Fruit fly (Drosophila melanogaster) whole organism, prepupa: Measurements from ENCODE around the gene CG2767.

Experiments
- CG11902 ChIP-seq: fragments of 200-800 bp; sonication (Bioruptor generic); optimal IDR thresholded peaks from 3 replicates; lab custom pipeline; 2016; ENCODE audit warnings: missing biosample characterization, missing genetic modification characterization
- CG16779 ChIP-seq: fragments of 200-800 bp; sonication (Bioruptor generic); optimal IDR thresholded peaks from 3 replicates; lab custom pipeline; 2017; ENCODE audit warnings: missing biosample characterization, mild to moderate bottlenecking, missing genetic modification characterization
- Hr39 ChIP-seq: fragments of 200-800 bp; sonication (Bioruptor generic); optimal IDR thresholded peaks from 2 replicates; lab custom pipeline; 2016; ENCODE audit warnings: missing biosample characterization, missing genetic modification characterization
- Hr4 ChIP-seq: fragments of 200-800 bp; sonication (Bioruptor generic); optimal IDR thresholded peaks from 3 replicates; lab custom pipeline; 2016; ENCODE audit warnings: missing biosample characterization, missing genetic modification characterization
- fkh ChIP-seq: fragments of 200-800 bp; sonication (Bioruptor generic); optimal IDR thresholded peaks from 3 replicates; lab custom pipeline; 2017; ENCODE audit warnings: missing biosample characterization, mild to moderate bottlenecking, missing genetic modification characterization, moderate library complexity

DNA sequence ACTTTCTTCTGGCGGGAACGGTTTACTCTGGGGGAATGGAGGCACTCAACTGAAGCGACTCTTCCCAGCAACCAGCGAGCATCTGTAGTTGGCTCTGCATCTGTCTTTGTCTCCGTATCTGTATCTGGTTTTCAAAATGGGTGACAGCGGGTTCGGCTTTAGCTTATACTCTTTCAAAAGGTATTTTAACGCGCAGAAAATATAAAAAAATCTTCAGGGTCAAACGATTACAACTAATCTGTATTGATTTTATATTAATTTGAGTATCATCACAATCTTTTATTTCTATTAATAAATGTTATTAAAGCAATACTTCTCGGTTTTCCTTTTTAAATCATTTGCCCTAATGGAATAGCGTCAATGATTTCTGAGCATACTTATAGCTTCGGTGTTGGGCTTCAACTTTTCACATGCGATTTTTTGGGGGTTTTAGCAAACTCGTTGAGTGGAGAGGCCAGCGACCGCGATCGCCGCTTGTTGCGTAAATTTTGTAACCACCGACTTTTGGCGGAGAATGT, 21.6 kb upstream of the CG2767 start, which contains the start of gene ImpE3:
- peak; percentile 51 for TF ChIP-seq Hr39
- TF ChIP-seq CG11902 (GFP tag; lab: Kevin White, UChicago): no peak
- peak; percentile 50 for TF ChIP-seq Hr4 (GFP tag; lab: Kevin White, UChicago)
- TF ChIP-seq fkh (GFP tag; lab: Kevin White, UChicago): no peak
- no peak for TF ChIP-seq CG16779 (tag; lab: Kevin White, UChicago)
